Fruit fly (Drosophila melanogaster) whole organism, wandering third instar larva: ENCODE results near the gene qm.

Source experiments
- Abd-B ChIP-seq: fragments of >200 bp; optimal IDR thresholded peaks from 2 replicates; lab custom pipeline; 2017; ENCODE audit warnings: missing biosample characterization, missing genetic modification characterization
- Dfd ChIP-seq: fragments of >200 bp; optimal IDR thresholded peaks from 2 replicates; lab custom pipeline; 2017; ENCODE audit warnings: missing biosample characterization, missing genetic modification characterization
- Hr78 ChIP-seq: fragments of >200 bp; optimal IDR thresholded peaks from 2 replicates; lab custom pipeline; 2017; ENCODE audit warnings: missing biosample characterization, missing genetic modification characterization
- Hr83 ChIP-seq: fragments of 200-300 bp; sonication (Bioruptor generic); optimal IDR thresholded peaks from 2 replicates; lab custom pipeline; 2016; ENCODE audit warnings: missing biosample characterization, mild to moderate bottlenecking, missing genetic modification characterization, moderate library complexity; ENCODE audit not compliant: poor library complexity, severe bottlenecking
- br ChIP-seq: fragments of 200-800 bp; sonication (Bioruptor generic); optimal IDR thresholded peaks from 2 replicates; lab custom pipeline; 2016; ENCODE audit warnings: missing biosample characterization, missing genetic modification characterization
- brk ChIP-seq: fragments of 200-800 bp; sonication (Bioruptor generic); optimal IDR thresholded peaks from 2 replicates; lab custom pipeline; 2016; ENCODE audit warnings: missing biosample characterization, mild to moderate bottlenecking, missing genetic modification characterization
- ey ChIP-seq: fragments of 200-800 bp; sonication (Bioruptor generic); optimal IDR thresholded peaks from 2 replicates; lab custom pipeline; 2016; ENCODE audit warnings: missing biosample characterization, missing genetic modification characterization
- lola ChIP-seq: fragments of >200 bp; optimal IDR thresholded peaks from 2 replicates; lab custom pipeline; 2017; ENCODE audit warnings: missing biosample characterization, missing genetic modification characterization

DNA sequence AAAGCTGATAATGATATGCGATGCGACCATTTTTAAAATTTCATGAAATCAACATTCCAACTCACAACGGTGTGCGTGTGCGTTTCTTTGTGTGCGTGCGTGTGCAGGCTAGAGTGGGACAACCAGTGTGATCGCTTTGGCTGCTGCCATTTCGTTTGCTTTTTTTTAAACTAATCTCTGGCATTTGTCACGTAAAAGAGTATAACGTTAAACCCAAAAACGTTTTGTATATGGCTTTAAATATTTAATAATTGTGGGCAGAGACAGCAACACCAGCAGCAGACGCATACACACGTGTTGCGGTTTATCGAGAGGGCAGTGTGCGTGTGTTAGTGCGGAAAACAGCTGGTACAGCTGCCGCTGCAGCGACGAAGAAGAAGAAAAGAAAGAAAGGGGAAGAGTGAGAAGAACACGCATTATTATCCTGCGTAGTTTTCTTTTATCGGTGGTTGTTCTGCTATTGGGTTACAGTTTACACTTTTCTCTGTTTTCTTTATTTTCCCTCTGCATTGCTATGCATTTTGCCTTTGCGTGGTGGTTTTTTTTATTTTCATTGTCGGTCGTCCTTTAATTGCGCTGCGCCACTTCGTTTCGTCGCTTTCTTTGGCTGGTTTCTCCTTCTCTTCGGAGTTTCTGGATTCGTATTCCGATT lies 22.2 kb downstream of the qm start:
- no peak for TF ChIP-seq brk (GFP tag; lab: Kevin White, UChicago)
- no peak for TF ChIP-seq Dfd (GFP tag; lab: Kevin White, UChicago)
- peak; percentile 7 for TF ChIP-seq Hr78 (GFP tag; lab: Kevin White, UChicago)
- TF ChIP-seq br (GFP tag; lab: Kevin White, UChicago): no peak
- TF ChIP-seq Abd-B (GFP tag; lab: Kevin White, UChicago): no peak
- no peak for TF ChIP-seq ey (GFP tag; lab: Kevin White, UChicago)
- no peak for TF ChIP-seq lola (GFP tag; lab: Kevin White, UChicago)
- TF ChIP-seq Hr83 (GFP tag; lab: Kevin White, UChicago): peak; percentile 1
